Worm (Caenorhabditis elegans): ENCODE measurements around the gene Y53F4B.36.

The Y53F4B.36 gene

ce11 chrII:15174915-15175548 is 711 bp upstream of the Y53F4B.36 start, which contains the start of gene gst-31:
gst-31 (minus strand) TSS chrII:15174965.
- no peak for TF ChIP-seq B0310.2 (tag; optimal IDR thresholded peaks at IDR 0.05)
- no peak for TF ChIP-seq hmg-4 (GFP tag; optimal IDR thresholded peaks at IDR 0.05)
- no peak for TF ChIP-seq ceh-36 (tag; optimal IDR thresholded peaks at IDR 0.05)
- no peak for TF ChIP-seq pes-1 (GFP tag; IDR thresholded peaks at IDR 0.05)
- TF ChIP-seq tbx-11 (GFP tag; IDR thresholded peaks at IDR 0.05): no peak
- no peak for TF ChIP-seq ama-1 (optimal IDR thresholded peaks at IDR 0.05)
- no peak for TF ChIP-seq aly-1 (tag; optimal IDR thresholded peaks at IDR 0.05)

ce11 chrII:15178494-15178893 is 2.8 kb downstream of the Y53F4B.36 start, which contains the start of gene gst-32:
gst-32 (minus strand) TSS chrII:15178594.
- TF ChIP-seq sea-1 (GFP tag; conservative IDR thresholded peaks at IDR 0.05): no peak
- TF ChIP-seq tbx-37 (GFP tag; conservative IDR thresholded peaks at IDR 0.05): no peak

- TF ChIP-seq ceh-36 (tag; optimal IDR thresholded peaks at IDR 0.05) (no peak), hnd-1 (tag; optimal IDR thresholded peaks at IDR 0.05) (no peak), B0310.2 (tag; optimal IDR thresholded peaks at IDR 0.05) (no peak), sea-1 (GFP tag; conservative IDR thresholded peaks at IDR 0.05) (no peak), hmg-4 (GFP tag; optimal IDR thresholded peaks at IDR 0.05) (no peak), aly-1 (tag; optimal IDR thresholded peaks at IDR 0.05) (no peak), scrt-1 (GFP tag; IDR thresholded peaks at IDR 0.05) (no peak), ama-1 (optimal IDR thresholded peaks at IDR 0.05) (no peak), ceh-13 (GFP tag; optimal IDR thresholded peaks at IDR 0.05) (no peak), pes-1 (GFP tag; IDR thresholded peaks at IDR 0.05) (no peak), hmbx-1 (tag; optimal IDR thresholded peaks at IDR 0.05) (no peak), F13C5.2 (tag; optimal IDR thresholded peaks at IDR 0.05) (no peak), ets-7 (tag; optimal IDR thresholded peaks at IDR 0.05) (no peak), tbx-11 (GFP tag; IDR thresholded peaks at IDR 0.05) (no peak), flt-1 (GFP tag; IDR thresholded peaks at IDR 0.05) (no peak), tbx-37 (GFP tag; conservative IDR thresholded peaks at IDR 0.05) (no peak), tra-4 (tag; optimal IDR thresholded peaks at IDR 0.05) (no peak)
These were observed 7.4 kb downstream of the Y53F4B.36 start, which contains the start of gene gst-34 for ce11 chrII:15183139-15183538. gst-34 (minus strand) TSS chrII:15183239.

ce11 chrII:15185289-15185688 is 9.5 kb downstream of the Y53F4B.36 start, which contains the start of gene gst-35:
gst-35 (minus strand) TSS chrII:15185389.
- TF ChIP-seq hmbx-1 (tag; optimal IDR thresholded peaks at IDR 0.05): no peak

- no peak for TF ChIP-seq ceh-36 (tag; optimal IDR thresholded peaks at IDR 0.05)
- TF ChIP-seq tbx-11 (GFP tag; IDR thresholded peaks at IDR 0.05): no peak
- TF ChIP-seq ets-7 (tag; optimal IDR thresholded peaks at IDR 0.05): no peak
- no peak for TF ChIP-seq hmg-4 (GFP tag; optimal IDR thresholded peaks at IDR 0.05)
- TF ChIP-seq ama-1 (optimal IDR thresholded peaks at IDR 0.05): no peak
These were observed 14.2 kb downstream of the Y53F4B.36 start for ce11 chrII:15189956-15190355.

ce11 chrII:15190971-15191370 is 15.2 kb downstream of the Y53F4B.36 start:
- TF ChIP-seq flt-1 (GFP tag; IDR thresholded peaks at IDR 0.05): no peak
- no peak for TF ChIP-seq F13C5.2 (tag; optimal IDR thresholded peaks at IDR 0.05)
- no peak for TF ChIP-seq pes-1 (GFP tag; IDR thresholded peaks at IDR 0.05)
- no peak for TF ChIP-seq hmbx-1 (tag; optimal IDR thresholded peaks at IDR 0.05)

ce11 chrII:15193961-15194360 is 18.2 kb downstream of the Y53F4B.36 start:
- TF ChIP-seq pes-1 (GFP tag; IDR thresholded peaks at IDR 0.05) (no peak), F13C5.2 (tag; optimal IDR thresholded peaks at IDR 0.05) (no peak), B0310.2 (tag; optimal IDR thresholded peaks at IDR 0.05) (no peak), ama-1 (optimal IDR thresholded peaks at IDR 0.05) (no peak), aly-1 (tag; optimal IDR thresholded peaks at IDR 0.05) (no peak), hmg-4 (GFP tag; optimal IDR thresholded peaks at IDR 0.05) (no peak)

ce11 chrII:15195346-15195745 is 19.6 kb downstream of the Y53F4B.36 start:
- TF ChIP-seq tbx-37 (GFP tag; conservative IDR thresholded peaks at IDR 0.05): no peak
- no peak for TF ChIP-seq hmbx-1 (tag; optimal IDR thresholded peaks at IDR 0.05)

ce11 chrII:15196433-15196832 is 20.7 kb downstream of the Y53F4B.36 start, which contains the start of gene spsb-1:
spsb-1 (plus strand) TSS chrII:15196733.
- TF ChIP-seq pes-1 (GFP tag; IDR thresholded peaks at IDR 0.05) (no peak), ceh-36 (tag; optimal IDR thresholded peaks at IDR 0.05) (no peak), tbx-11 (GFP tag; IDR thresholded peaks at IDR 0.05) (no peak), aly-1 (tag; optimal IDR thresholded peaks at IDR 0.05) (no peak)

- TF ChIP-seq ama-1 (optimal IDR thresholded peaks at IDR 0.05) (no peak), ceh-36 (tag; optimal IDR thresholded peaks at IDR 0.05) (no peak), tbx-11 (GFP tag; IDR thresholded peaks at IDR 0.05) (no peak), aly-1 (tag; optimal IDR thresholded peaks at IDR 0.05) (no peak), ets-7 (tag; optimal IDR thresholded peaks at IDR 0.05) (no peak), F13C5.2 (tag; optimal IDR thresholded peaks at IDR 0.05) (no peak), scrt-1 (GFP tag; IDR thresholded peaks at IDR 0.05) (no peak), hmbx-1 (tag; optimal IDR thresholded peaks at IDR 0.05) (no peak), flt-1 (GFP tag; IDR thresholded peaks at IDR 0.05) (no peak), ceh-13 (GFP tag; optimal IDR thresholded peaks at IDR 0.05) (no peak), hmg-4 (GFP tag; optimal IDR thresholded peaks at IDR 0.05) (no peak), pes-1 (GFP tag; IDR thresholded peaks at IDR 0.05) (no peak), hnd-1 (tag; optimal IDR thresholded peaks at IDR 0.05) (no peak), sea-1 (GFP tag; conservative IDR thresholded peaks at IDR 0.05) (no peak)
These were observed 21.8 kb downstream of the Y53F4B.36 start for ce11 chrII:15197500-15197899.
